Fruit fly (Drosophila melanogaster) whole organism, embryonic: Measurements from ENCODE around the gene CG6569.

Experiments
- Abd-B ChIP-seq: fragments of 200-800 bp; sonication (Bioruptor generic); optimal IDR thresholded peaks from 2 replicates; lab custom pipeline; 2018; ENCODE audit warnings: missing biosample characterization, mild to moderate bottlenecking, missing genetic modification characterization, moderate library complexity
- BEAF-32 ChIP-seq: fragments of 200-800 bp; sonication (Bioruptor generic); optimal IDR thresholded peaks from 3 replicates; lab custom pipeline; 2017; ENCODE audit warnings: missing biosample characterization, missing genetic modification characterization, mild to moderate bottlenecking, moderate library complexity, missing genetic modification reagents
- CG10431 ChIP-seq: fragments of 200-800 bp; sonication (Bioruptor generic); optimal IDR thresholded peaks from 3 replicates; lab custom pipeline; 2018; ENCODE audit warnings: missing biosample characterization, mild to moderate bottlenecking, missing genetic modification characterization
- CG14710 ChIP-seq: fragments of 200-800 bp; sonication (Bioruptor generic); optimal IDR thresholded peaks from 3 replicates; lab custom pipeline; 2019; ENCODE audit warnings: missing biosample characterization, mild to moderate bottlenecking, missing genetic modification characterization, moderate library complexity
- CG1529 ChIP-seq: fragments of 200-800 bp; sonication (Bioruptor generic); optimal IDR thresholded peaks from 3 replicates; lab custom pipeline; 2018; ENCODE audit warnings: missing biosample characterization, missing genetic modification characterization
- CG16815 ChIP-seq: fragments of 200-800 bp; sonication (Bioruptor generic); optimal IDR thresholded peaks from 3 replicates; lab custom pipeline; 2017; ENCODE audit warnings: missing biosample characterization, mild to moderate bottlenecking, missing genetic modification characterization
- CG17359 ChIP-seq: fragments of 200-800 bp; sonication (Bioruptor generic); optimal IDR thresholded peaks from 3 replicates; lab custom pipeline; 2018; ENCODE audit warnings: missing biosample characterization, mild to moderate bottlenecking, missing genetic modification characterization, moderate library complexity
- CG17361 ChIP-seq: fragments of 200-800 bp; sonication (Bioruptor generic); IDR thresholded peaks from 3 replicates; pipeline ENCODE4 v1.3.6; 2022; ENCODE audit warnings: missing biosample characterization, missing genetic modification characterization
- CG17385 ChIP-seq: fragments of 200-800 bp; sonication (Bioruptor generic); optimal IDR thresholded peaks from 3 replicates; lab custom pipeline; 2018; ENCODE audit warnings: missing biosample characterization, mild to moderate bottlenecking, missing genetic modification characterization
- CG18262 ChIP-seq: fragments of 200-800 bp; optimal IDR thresholded peaks from 3 replicates; lab custom pipeline; 2019; ENCODE audit warnings: missing biosample characterization, mild to moderate bottlenecking, missing genetic modification characterization, moderate library complexity
- CG2116 ChIP-seq: fragments of 200-800 bp; sonication (Bioruptor generic); optimal IDR thresholded peaks from 3 replicates; lab custom pipeline; 2018; ENCODE audit warnings: missing biosample characterization, mild to moderate bottlenecking, missing genetic modification characterization
- CG2712 ChIP-seq: fragments of 200-800 bp; optimal IDR thresholded peaks from 3 replicates; lab custom pipeline; 2019; ENCODE audit warnings: missing biosample characterization, mild to moderate bottlenecking, missing genetic modification characterization, moderate library complexity
- CG30431 ChIP-seq: fragments of 200-800 bp; sonication (Bioruptor generic); optimal IDR thresholded peaks from 2 replicates; lab custom pipeline; 2017; ENCODE audit warnings: missing biosample characterization, missing genetic modification characterization
- CG31441 ChIP-seq: fragments of 200-800 bp; sonication (Bioruptor generic); IDR thresholded peaks from 2 replicates; pipeline ENCODE4 v1.3.6; 2022; ENCODE audit warnings: missing biosample characterization, missing genetic modification characterization
- CG32767 ChIP-seq: fragments of 200-800 bp; sonication (Bioruptor generic); IDR thresholded peaks from 2 replicates; pipeline ENCODE4 v1.3.6; 2022; ENCODE audit warnings: missing biosample characterization, missing genetic modification characterization
- CG3407 ChIP-seq: fragments of 200-800 bp; sonication (Bioruptor generic); optimal IDR thresholded peaks from 2 replicates; lab custom pipeline; 2018; ENCODE audit warnings: missing biosample characterization, mild to moderate bottlenecking, missing genetic modification characterization
- CG4424 ChIP-seq: fragments of 200-800 bp; sonication (Bioruptor generic); optimal IDR thresholded peaks from 3 replicates; lab custom pipeline; 2016; ENCODE audit warnings: missing biosample characterization, missing genetic modification characterization
- CG6272 ChIP-seq: fragments of 200-800 bp; sonication (Bioruptor generic); IDR thresholded peaks from 2 replicates; pipeline ENCODE4 v1.3.6; 2022; ENCODE audit warnings: missing biosample characterization, missing genetic modification characterization
- CG7357 ChIP-seq: fragments of 200-800 bp; sonication (Bioruptor generic); IDR thresholded peaks from 3 replicates; pipeline ENCODE4 v1.3.6; 2022; ENCODE audit warnings: missing biosample characterization, missing genetic modification characterization
- CG9437 ChIP-seq: fragments of 200-800 bp; sonication (Bioruptor generic); optimal IDR thresholded peaks from 2 replicates; lab custom pipeline; 2018; ENCODE audit warnings: missing biosample characterization, mild to moderate bottlenecking, missing genetic modification characterization
- Gug ChIP-seq: fragments of 200-800 bp; sonication (Bioruptor generic); IDR thresholded peaks from 4 replicates; pipeline ENCODE4 v1.3.6; 2022; ENCODE audit warnings: missing biosample characterization, missing genetic modification characterization
- H15 ChIP-seq: fragments of 200-800 bp; sonication (Bioruptor generic); IDR thresholded peaks from 3 replicates; pipeline ENCODE4 v1.3.6; 2022; ENCODE audit warnings: missing biosample characterization, missing genetic modification characterization
- HHEX ChIP-seq: fragments of 200-800 bp; sonication (Bioruptor generic); optimal IDR thresholded peaks from 3 replicates; lab custom pipeline; 2017; ENCODE audit warnings: missing biosample characterization, mild to moderate bottlenecking, missing genetic modification characterization, missing genetic modification reagents
- Hr3 ChIP-seq: fragments of 200-800 bp; sonication (Bioruptor generic); optimal IDR thresholded peaks from 3 replicates; lab custom pipeline; 2016; ENCODE audit warnings: missing biosample characterization, missing genetic modification characterization
- Hr51 ChIP-seq, 2 experiments: fragments of 200-800 bp; sonication (Bioruptor generic); optimal IDR thresholded peaks; 2 replicates in 1 of 2; 3 replicates in 1 of 2; lab custom pipeline; 2016 to 2018; ENCODE audit warnings: missing biosample characterization in 2 of 2, missing genetic modification characterization in 2 of 2, mild to moderate bottlenecking in 1 of 2, moderate library complexity in 1 of 2
- Hr78 ChIP-seq, 2 experiments: fragments of 200-800 bp in 1 of 2; fragments of >200 bp in 1 of 2; sonication (Bioruptor generic) in 1 of 2; optimal IDR thresholded peaks; 2 replicates each; lab custom pipeline; 2017 to 2019; ENCODE audit warnings: missing biosample characterization in 2 of 2, missing genetic modification characterization in 2 of 2, mild to moderate bottlenecking in 1 of 2, moderate library complexity in 1 of 2
- NC2α ChIP-seq: fragments of 200-800 bp; sonication (Bioruptor generic); optimal IDR thresholded peaks from 2 replicates; lab custom pipeline; 2016; ENCODE audit warnings: missing biosample characterization, missing genetic modification characterization
- Pdp1 ChIP-seq, 2 experiments: fragments of 200-800 bp; sonication (Bioruptor generic); optimal IDR thresholded peaks; 3 replicates each; lab custom pipeline; 2016; ENCODE audit warnings: missing biosample characterization in 2 of 2, missing genetic modification characterization in 2 of 2, mild to moderate bottlenecking in 1 of 2, moderate library complexity in 1 of 2
- ac ChIP-seq: fragments of 200-800 bp; sonication (Bioruptor generic); optimal IDR thresholded peaks from 3 replicates; lab custom pipeline; 2017; ENCODE audit warnings: missing biosample characterization, mild to moderate bottlenecking, missing genetic modification characterization
- amos ChIP-seq: fragments of 200-800 bp; sonication (Bioruptor generic); IDR thresholded peaks from 2 replicates; pipeline ENCODE4 v1.3.6; 2022; ENCODE audit warnings: missing biosample characterization, missing genetic modification characterization; ENCODE audit not compliant: partially characterized antibody
- ap ChIP-seq: fragments of 200-800 bp; sonication (Bioruptor generic); IDR thresholded peaks from 2 replicates; pipeline ENCODE4 v1.3.6; 2022; ENCODE audit warnings: missing biosample characterization, missing genetic modification characterization
- ara ChIP-seq: fragments of 200-800 bp; sonication (Bioruptor generic); IDR thresholded peaks from 2 replicates; pipeline ENCODE4 v1.3.6; 2022; ENCODE audit warnings: missing biosample characterization, missing genetic modification characterization
- ase ChIP-seq: fragments of 200-800 bp; sonication (Bioruptor generic); IDR thresholded peaks from 3 replicates; pipeline ENCODE4 v1.3.6; 2022; ENCODE audit warnings: missing biosample characterization, missing genetic modification characterization
- chinmo ChIP-seq: fragments of 200-800 bp; sonication (Bioruptor generic); IDR thresholded peaks from 4 replicates; pipeline ENCODE4 v1.3.6; 2022; ENCODE audit warnings: missing biosample characterization, missing genetic modification characterization; ENCODE audit not compliant: partially characterized antibody
- ci ChIP-seq: fragments of 200-800 bp; sonication (Bioruptor generic); IDR thresholded peaks from 3 replicates; pipeline ENCODE4 v1.3.6; 2022; ENCODE audit warnings: missing biosample characterization, missing genetic modification characterization
- crc ChIP-seq: fragments of 200-800 bp; sonication (Bioruptor generic); optimal IDR thresholded peaks from 2 replicates; lab custom pipeline; 2016; ENCODE audit warnings: missing biosample characterization, missing genetic modification characterization
- dmrt99B ChIP-seq: fragments of 200-800 bp; sonication (Bioruptor generic); optimal IDR thresholded peaks from 2 replicates; lab custom pipeline; 2018; ENCODE audit warnings: missing biosample characterization, mild to moderate bottlenecking, missing genetic modification characterization, moderate library complexity
- esg ChIP-seq: fragments of 200-800 bp; sonication (Bioruptor generic); conservative IDR thresholded peaks from 2 replicates; pipeline ENCODE4 v1.3.6; 2022; ENCODE audit warnings: missing biosample characterization, missing genetic modification characterization
- lilli ChIP-seq: fragments of 200-800 bp; sonication (Bioruptor generic); optimal IDR thresholded peaks from 3 replicates; lab custom pipeline; 2016; ENCODE audit warnings: missing biosample characterization, missing genetic modification characterization
- lov ChIP-seq, 2 experiments: fragments of 200-800 bp in 1 of 2; fragments of >200 bp in 1 of 2; sonication (Bioruptor generic) in 1 of 2; IDR thresholded peaks in 1 of 2; optimal IDR thresholded peaks in 1 of 2; 2 replicates in 1 of 2; 3 replicates in 1 of 2; pipeline versions ENCODE4 v1.3.6 to Lab custom; 2017 to 2022; ENCODE audit warnings: missing biosample characterization in 1 of 2, missing genetic modification characterization in 1 of 2
- oc ChIP-seq: fragments of 200-800 bp; sonication (Bioruptor generic); optimal IDR thresholded peaks from 2 replicates; lab custom pipeline; 2018; ENCODE audit warnings: missing biosample characterization, mild to moderate bottlenecking, missing genetic modification characterization, moderate library complexity
- repo ChIP-seq: fragments of 200-800 bp; sonication (Bioruptor generic); optimal IDR thresholded peaks from 2 replicates; lab custom pipeline; 2016; ENCODE audit warnings: missing biosample characterization, missing genetic modification characterization
- rib ChIP-seq: fragments of 200-800 bp; sonication (Bioruptor generic); IDR thresholded peaks from 2 replicates; pipeline ENCODE4 v1.3.6; 2022; ENCODE audit warnings: missing biosample characterization, missing genetic modification characterization
- seq ChIP-seq: fragments of 200-800 bp; sonication (Bioruptor generic); IDR thresholded peaks from 2 replicates; pipeline ENCODE4 v1.3.6; 2022; ENCODE audit warnings: missing biosample characterization, missing genetic modification characterization
- slp2 ChIP-seq: fragments of 200-800 bp; sonication (Bioruptor generic); optimal IDR thresholded peaks from 2 replicates; lab custom pipeline; 2016; ENCODE audit warnings: missing biosample characterization, missing genetic modification characterization
- unc-4 ChIP-seq: fragments of 200-800 bp; sonication (Bioruptor generic); IDR thresholded peaks from 2 replicates; pipeline ENCODE4 v1.3.6; 2022; ENCODE audit warnings: missing biosample characterization, missing genetic modification characterization; ENCODE audit not compliant: partially characterized antibody
- unpg ChIP-seq: fragments of 200-800 bp; sonication (Bioruptor generic); optimal IDR thresholded peaks from 3 replicates; lab custom pipeline; 2018; ENCODE audit warnings: missing biosample characterization, mild to moderate bottlenecking, missing genetic modification characterization, moderate library complexity
- vnd ChIP-seq: fragments of 200-800 bp; sonication (Bioruptor generic); IDR thresholded peaks from 3 replicates; pipeline ENCODE4 v1.3.6; 2022; ENCODE audit warnings: missing biosample characterization, missing genetic modification characterization; ENCODE audit not compliant: partially characterized antibody

CG6569 gene

DNA sequence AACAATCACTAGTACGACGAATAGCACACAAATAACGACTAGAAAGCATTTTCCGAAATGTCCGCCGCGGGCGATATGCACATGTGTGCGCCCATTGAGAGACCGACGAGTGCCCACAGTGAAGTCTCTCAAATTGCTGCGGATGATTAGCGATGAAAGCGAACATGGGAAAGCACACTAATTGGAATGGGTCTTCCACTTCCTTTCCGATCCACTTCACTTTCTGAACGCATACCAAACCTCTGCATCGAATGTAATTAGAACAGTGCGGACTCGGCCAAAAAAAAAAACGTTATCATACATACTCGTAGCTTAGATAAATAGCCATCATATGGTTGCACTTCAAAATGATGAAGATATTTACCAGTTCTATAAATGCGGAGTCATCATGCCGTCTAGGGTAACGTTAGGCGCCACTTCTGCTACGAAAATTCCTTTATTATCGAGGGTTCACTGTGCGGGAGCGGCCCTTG lies 17.7 kb downstream of the CG6569 start (continued):
- TF ChIP-seq CG17359 (tag; lab: Kevin White, UChicago) (peak; percentile 6), CG17385 (GFP tag; lab: Kevin White, UChicago) (peak; percentile 57), ase (0 out of 3 replicates have a peak, but pooled peaks have one; percentile 30), CG7357 (GFP tag; lab: Robert Waterston, UW) (0 out of 3 replicates have a peak, but pooled peaks have one; percentile 13), CG6272 (GFP tag; lab: Robert Waterston, UW) (0 out of 2 replicates have a peak, but pooled peaks have one; percentile 12), CG1529 (peak; percentile 19), CG18262 (peak; percentile 58), oc (tag; lab: Kevin White, UChicago) (peak; percentile 24), Pdp1 (GFP tag; optimal IDR thresholded peaks at IDR 0.05; lab: Kevin White, UChicago) (peak; percentile 5 to 21), repo (GFP tag; lab: Kevin White, UChicago) (no peak), Gug (0 out of 4 replicates have a peak, but pooled peaks have one; percentile 36), CG14710 (tag; lab: Kevin White, UChicago) (peak; percentile 31), CG32767 (GFP tag; lab: Robert Waterston, UW) (no peak; the same call in 1 of the 2 replicates), CG17361 (GFP tag; lab: Robert Waterston, UW) (peak; percentile 74), CG9437 (GFP tag; lab: Kevin White, UChicago) (peak; percentile 11), CG2116 (peak; percentile 10), slp2 (GFP tag; lab: Kevin White, UChicago) (peak; percentile 28), seq (GFP tag; lab: Robert Waterston, UW) (no peak), esg (peak; percentile 27; the same call in 1 of the 2 replicates), CG16815 (peak; percentile 47), CG10431 (peak; percentile 3), ara (peak; percentile 63), BEAF-32 (GFP tag; lab: Kevin White, UChicago) (no peak), CG3407 (GFP tag; lab: Kevin White, UChicago) (peak; percentile 20), Hr78 (GFP tag; optimal IDR thresholded peaks at IDR 0.05; lab: Kevin White, UChicago) (peak in 1 of 2 experiments; percentile 26), chinmo (no peak), dmrt99B (tag; lab: Kevin White, UChicago) (peak; percentile 27), ap (GFP tag; lab: Robert Waterston, UW) (0 out of 2 replicates have a peak, but pooled peaks have one; percentile 12), crc (GFP tag; lab: Kevin White, UChicago) (peak; percentile 18), H15 (GFP tag; lab: Robert Waterston, UW) (peak; percentile 23; the same call in 1 of the 3 replicates), lilli (GFP tag; lab: Kevin White, UChicago) (peak; percentile 64), rib (GFP tag; lab: Robert Waterston, UW) (peak; percentile 33; the same call in 1 of the 2 replicates), Hr51 (GFP tag; optimal IDR thresholded peaks at IDR 0.05; lab: Kevin White, UChicago) (peak; percentile 34 to 38), unc-4 (GFP tag; lab: Robert Waterston, UW) (no peak), ac (GFP tag; lab: Kevin White, UChicago) (no peak), CG31441 (GFP tag; lab: Robert Waterston, UW) (peak; percentile 50; the same call in 1 of the 2 replicates), vnd (GFP tag; lab: Robert Waterston, UW) (no peak), lov (optimal IDR thresholded peaks at IDR 0.05; lab: Kevin White, UChicago) (no peak), lov (GFP tag; IDR thresholded peaks at IDR 0.05; lab: Robert Waterston, UW) (0 out of 3 replicates have a peak, but pooled peaks have one; percentile 65), ci (GFP tag; lab: Robert Waterston, UW) (peak; percentile 64), NC2α (peak; percentile 43), unpg (GFP tag; lab: Kevin White, UChicago) (peak; percentile 34), amos (GFP tag; lab: Robert Waterston, UW) (peak; percentile 15; the same call in 1 of the 2 replicates), CG2712 (tag; lab: Kevin White, UChicago) (peak; percentile 52), HHEX (GFP tag; lab: Kevin White, UChicago) (peak; percentile 37), Abd-B (GFP tag; lab: Kevin White, UChicago) (peak; percentile 48), Hr3 (GFP tag; lab: Kevin White, UChicago) (peak; percentile 11), CG4424 (GFP tag; lab: Kevin White, UChicago) (peak; percentile 11), CG30431 (peak; percentile 47)
